Fruit fly (Drosophila melanogaster): Measurements from ENCODE around the gene Ir75d.

The Ir75d gene

DNA sequence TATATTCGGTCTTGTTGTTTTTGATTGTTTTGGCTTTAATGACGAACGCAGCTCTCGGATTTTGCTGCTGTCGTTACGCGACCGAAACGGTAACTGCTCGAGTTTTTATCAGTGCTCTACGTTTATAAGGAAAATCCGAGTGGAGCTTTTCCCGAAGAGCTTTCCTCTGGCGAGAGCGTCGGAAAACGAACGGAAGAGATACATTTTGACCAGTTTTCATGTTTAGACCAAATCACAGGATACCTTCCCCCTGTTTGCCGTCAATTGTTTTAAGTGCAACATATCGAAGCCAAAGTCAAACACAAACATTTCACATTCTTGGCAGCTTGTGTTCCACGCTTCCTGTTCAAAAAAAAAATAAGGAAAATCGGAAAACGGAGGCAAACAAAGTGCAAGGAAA is 35.0 kb upstream of the Ir75d start, which contains the start of gene CG32204:
CG32204 (minus strand) TSS at position 101 of the 400 bp plus-strand sequence.
- TF ChIP-seq Ets96B (tag; optimal IDR thresholded peaks at IDR 0.05): no peak
- TF ChIP-seq CG10631 (GFP tag; optimal IDR thresholded peaks at IDR 0.05): no peak
- TF ChIP-seq Blimp-1 (GFP tag; optimal IDR thresholded peaks at IDR 0.05): no peak

dm6 chr3L:18924790-18925189 is 13.8 kb upstream of the Ir75d start, which contains the start of gene CG43049:
Gene CG43049, plus strand, starts transcription at chr3L:18925090.
- TF ChIP-seq OdsH (GFP tag; optimal IDR thresholded peaks at IDR 0.05): no peak
- TF ChIP-seq achi (GFP tag; optimal IDR thresholded peaks at IDR 0.05): no peak
- TF ChIP-seq CG11902 (GFP tag; optimal IDR thresholded peaks at IDR 0.05): no peak
- TF ChIP-seq Lpt (GFP tag; optimal IDR thresholded peaks at IDR 0.05): no peak
- TF ChIP-seq CG34406 (GFP tag; optimal IDR thresholded peaks at IDR 0.05): no peak

DNA sequence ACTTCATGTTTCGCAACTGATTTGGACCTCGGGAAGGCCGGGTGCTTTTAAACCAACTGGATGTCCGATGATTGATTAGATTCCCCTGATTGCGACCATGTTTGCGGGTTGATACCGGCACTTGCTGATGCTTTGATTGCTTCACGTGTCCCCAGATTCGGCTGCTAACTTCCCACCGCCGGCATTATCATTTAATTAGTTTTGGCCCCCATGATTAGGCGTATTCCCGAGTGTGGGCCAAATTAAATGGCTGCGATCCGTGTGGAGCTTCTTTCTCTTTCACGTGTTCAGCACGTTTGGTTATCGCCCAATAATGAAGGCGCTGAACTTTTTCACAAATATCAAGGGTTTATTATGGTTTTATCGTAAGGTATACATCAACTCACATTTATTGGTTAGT is 11.1 kb upstream of the Ir75d start, which contains the start of gene CG3819:
CG3819 (minus strand) TSS at position 23 of the 400 bp plus-strand sequence.
- TF ChIP-seq CG31627 (GFP tag; optimal IDR thresholded peaks at IDR 0.05) (no peak), Blimp-1 (GFP tag; optimal IDR thresholded peaks at IDR 0.05) (no peak), fd59A (GFP tag; optimal IDR thresholded peaks at IDR 0.05) (no peak), topi (GFP tag; optimal IDR thresholded peaks at IDR 0.05) (no peak), CG3919 (GFP tag; optimal IDR thresholded peaks at IDR 0.05) (no peak), CG11762 (GFP tag; optimal IDR thresholded peaks at IDR 0.05; ENCODE audit: insufficient read depth) (no peak), Sox14 (GFP tag; optimal IDR thresholded peaks at IDR 0.05) (no peak), Eip75B (GFP tag; optimal IDR thresholded peaks at IDR 0.05) (no peak), dac (GFP tag; optimal IDR thresholded peaks at IDR 0.05) (no peak), fd85E (GFP tag; optimal IDR thresholded peaks at IDR 0.05) (no peak)

dm6 chr3L:18920219-18920618 is 9.2 kb upstream of the Ir75d start, which contains the start of gene CG18223:
Gene CG18223, minus strand, starts transcription at chr3L:18920319.
- TF ChIP-seq cyc (GFP tag; optimal IDR thresholded peaks at IDR 0.05): no peak
- no peak for TF ChIP-seq eg (GFP tag; IDR thresholded peaks at IDR 0.05)
- no peak for TF ChIP-seq topi (GFP tag; optimal IDR thresholded peaks at IDR 0.05)
- TF ChIP-seq dac (GFP tag; optimal IDR thresholded peaks at IDR 0.05): no peak

DNA sequence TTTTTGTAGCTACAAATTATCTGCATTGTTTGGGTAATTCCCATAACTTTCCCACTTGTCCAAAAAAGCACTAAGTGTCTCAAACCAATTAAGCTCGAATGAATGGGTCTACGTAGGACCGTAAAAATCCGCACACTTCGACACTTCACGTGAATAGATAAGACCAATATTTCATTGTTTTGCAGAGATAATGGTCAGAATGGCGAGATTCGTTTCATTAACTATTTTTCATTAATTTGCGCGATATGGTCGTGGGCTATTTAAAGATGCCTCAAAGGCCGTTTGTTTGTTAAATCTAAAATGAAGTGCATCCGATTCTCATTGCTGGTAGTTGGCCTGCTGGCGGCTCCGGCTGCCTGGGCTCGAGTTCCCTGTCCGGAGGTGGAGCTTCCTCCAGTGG is 6.3 kb upstream of the Ir75d start, which contains the start of gene CG6839:
CG6839 (plus strand) TSS at position 301 of the 400 bp plus-strand sequence.
- TF ChIP-seq CG3032 (tag; optimal IDR thresholded peaks at IDR 0.05): no peak
- TF ChIP-seq esn (GFP tag; optimal IDR thresholded peaks at IDR 0.05): no peak
- TF ChIP-seq CG6276 (GFP tag; optimal IDR thresholded peaks at IDR 0.05): no peak
- TF ChIP-seq Hr38 (GFP tag; optimal IDR thresholded peaks at IDR 0.05): no peak
- no peak for TF ChIP-seq Lpt (GFP tag; optimal IDR thresholded peaks at IDR 0.05)
- no peak for TF ChIP-seq CG6163 (GFP tag; IDR thresholded peaks at IDR 0.05)
- no peak for TF ChIP-seq Met (GFP tag; optimal IDR thresholded peaks at IDR 0.05)
- no peak for TF ChIP-seq spab (GFP tag; optimal IDR thresholded peaks at IDR 0.05)
- TF ChIP-seq svp (GFP tag): no peak

DNA sequence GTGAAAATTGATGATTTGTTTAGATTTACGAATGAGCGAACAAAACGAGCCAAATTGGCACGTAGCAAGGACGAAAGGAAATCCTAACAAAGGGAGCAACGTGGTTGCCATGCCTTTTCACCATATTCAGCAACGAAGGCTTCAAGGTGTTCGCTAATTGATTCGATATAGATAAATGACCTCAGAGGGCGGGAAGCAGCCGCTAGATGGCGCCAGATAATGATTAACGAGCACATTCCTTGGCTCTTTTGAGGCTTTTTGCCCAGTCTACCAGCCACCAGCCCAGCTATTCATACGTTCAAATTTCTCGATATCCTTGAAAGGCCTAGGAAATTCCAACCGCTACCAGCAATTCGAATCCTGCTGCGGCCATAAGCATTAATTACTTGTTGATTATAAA is 5.5 kb upstream of the Ir75d start:
- TF ChIP-seq lz (GFP tag; optimal IDR thresholded peaks at IDR 0.05) (no peak), pdm3 (GFP tag; optimal IDR thresholded peaks at IDR 0.05) (no peak), CG6163 (GFP tag; IDR thresholded peaks at IDR 0.05) (no peak), CG4318 (GFP tag; optimal IDR thresholded peaks at IDR 0.05) (no peak), vri (GFP tag; optimal IDR thresholded peaks at IDR 0.05) (no peak), svp (GFP tag) (no peak), acj6 (GFP tag; optimal IDR thresholded peaks at IDR 0.05) (no peak), CG11902 (GFP tag; optimal IDR thresholded peaks at IDR 0.05) (no peak), CG1621 (tag; optimal IDR thresholded peaks at IDR 0.05) (no peak), Smox (GFP tag; optimal IDR thresholded peaks at IDR 0.05) (no peak), CG9139 (GFP tag; optimal IDR thresholded peaks at IDR 0.05) (no peak), esn (GFP tag; optimal IDR thresholded peaks at IDR 0.05) (no peak)
